Fruit fly (Drosophila melanogaster) whole organism, embryonic: ENCODE results near the gene CG12078.

Experiments used
- CG5953 ChIP-seq: fragments of 200-800 bp; sonication (Bioruptor generic); IDR thresholded peaks from 2 replicates; pipeline ENCODE4 v1.3.6; 2022; ENCODE audit warnings: missing biosample characterization, missing genetic modification characterization
- CG7786 ChIP-seq: fragments of 200-800 bp; sonication (Bioruptor generic); optimal IDR thresholded peaks from 2 replicates; lab custom pipeline; 2016; ENCODE audit warnings: missing biosample characterization, missing genetic modification characterization
- Ets65A ChIP-seq: fragments of 200-800 bp; sonication (Bioruptor generic); peaks from one replicate; lab custom pipeline; 2016; ENCODE audit warnings: missing biosample characterization, missing genetic modification characterization
- Hsf ChIP-seq: fragments of 200-800 bp; sonication (Bioruptor generic); optimal IDR thresholded peaks from 3 replicates; lab custom pipeline; 2016; ENCODE audit warnings: missing biosample characterization, missing genetic modification characterization
- Opbp ChIP-seq: fragments of 200-800 bp; sonication (Bioruptor generic); IDR thresholded peaks from 3 replicates; pipeline ENCODE4 v1.3.6; 2022; ENCODE audit warnings: missing biosample characterization, missing genetic modification characterization; ENCODE audit not compliant: partially characterized antibody
- Optix ChIP-seq: fragments of 200-800 bp; sonication (Bioruptor generic); IDR thresholded peaks from 3 replicates; pipeline ENCODE4 v1.3.6; 2022; ENCODE audit warnings: missing biosample characterization, missing genetic modification characterization
- PHDP ChIP-seq: fragments of 200-800 bp; sonication (Bioruptor generic); optimal IDR thresholded peaks from 3 replicates; lab custom pipeline; 2018; ENCODE audit warnings: missing biosample characterization, mild to moderate bottlenecking, missing genetic modification characterization, moderate library complexity
- ap ChIP-seq: fragments of 200-800 bp; sonication (Bioruptor generic); IDR thresholded peaks from 2 replicates; pipeline ENCODE4 v1.3.6; 2022; ENCODE audit warnings: missing biosample characterization, missing genetic modification characterization
- chm ChIP-seq: fragments of 200-800 bp; sonication (Bioruptor generic); IDR thresholded peaks from 2 replicates; pipeline ENCODE4 v1.3.6; 2022; ENCODE audit warnings: missing biosample characterization, missing genetic modification characterization
- dm ChIP-seq: fragments of 200-800 bp; sonication (Bioruptor generic); optimal IDR thresholded peaks from 3 replicates; lab custom pipeline; 2016; ENCODE audit warnings: missing biosample characterization, missing genetic modification characterization
- gsb ChIP-seq: fragments of 200-800 bp; sonication (Bioruptor generic); IDR thresholded peaks from 2 replicates; pipeline ENCODE4 v1.3.6; 2022; ENCODE audit warnings: missing biosample characterization, missing genetic modification characterization
- insv ChIP-seq, 2 experiments: fragments of 200-800 bp; sonication (Bioruptor generic); optimal IDR thresholded peaks; 3 replicates each; lab custom pipeline; 2016 to 2018; ENCODE audit warnings: missing biosample characterization in 2 of 2, missing genetic modification characterization in 2 of 2
- rib ChIP-seq: fragments of 200-800 bp; sonication (Bioruptor generic); IDR thresholded peaks from 2 replicates; pipeline ENCODE4 v1.3.6; 2022; ENCODE audit warnings: missing biosample characterization, missing genetic modification characterization
- zen ChIP-seq: fragments of 200-800 bp; sonication (Bioruptor generic); optimal IDR thresholded peaks from 3 replicates; lab custom pipeline; 2018; ENCODE audit warnings: missing biosample characterization, mild to moderate bottlenecking, missing genetic modification characterization, moderate library complexity

DNA sequence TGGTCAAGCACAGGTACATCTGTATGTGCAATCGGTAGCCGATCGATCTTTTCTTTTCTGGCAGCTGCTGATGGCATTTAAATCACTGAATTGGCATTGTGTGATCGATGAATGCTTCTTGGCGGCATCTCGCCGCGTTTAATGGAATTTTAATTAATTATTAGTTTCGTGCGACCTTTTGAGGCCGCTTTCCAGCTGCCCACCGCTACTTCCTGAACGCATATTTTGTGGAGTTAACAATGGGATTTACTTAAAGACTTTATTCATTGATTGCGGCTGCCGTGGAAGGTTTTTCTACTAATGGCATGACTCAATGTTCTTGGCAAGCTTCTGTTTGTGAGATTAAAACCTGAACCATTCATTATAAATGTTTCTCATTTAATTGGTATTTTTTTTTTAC, 17.5 kb upstream of the CG12078 start:
- TF ChIP-seq gsb (no peak), ap (no peak), zen (tag; lab: Kevin White, UChicago) (no peak), rib (GFP tag; lab: Robert Waterston, UW) (no peak), Opbp (no peak), Optix (GFP tag; lab: Robert Waterston, UW) (no peak), insv (GFP tag; optimal IDR thresholded peaks at IDR 0.05; lab: Kevin White, UChicago) (no peak), Ets65A (GFP tag; lab: Kevin White, UChicago) (no peak), Hsf (no peak), dm (GFP tag; lab: Kevin White, UChicago) (no peak), PHDP (tag; lab: Kevin White, UChicago) (no peak), CG5953 (no peak), CG7786 (GFP tag; lab: Kevin White, UChicago) (no peak), chm (GFP tag; lab: Robert Waterston, UW) (no peak)
